Worm (Caenorhabditis elegans): ENCODE measurements around the gene rol-1.

The rol-1 gene

ce11 chrII:12202921-12203320 is 30.5 kb downstream of the rol-1 start, which contains the start of gene aqp-12:
Gene aqp-12 (plus strand): TSS chrII:12203221.
- no peak for TF ChIP-seq ceh-88 (GFP tag; IDR thresholded peaks at IDR 0.05)
- TF ChIP-seq efl-1 (optimal IDR thresholded peaks at IDR 0.05), result no peak
- TF ChIP-seq efl-1 (GFP tag; optimal IDR thresholded peaks at IDR 0.05 in 1 of 2), result peak in 1 of 2 experiments; percentile 19
- TF ChIP-seq fkh-8 (tag; optimal IDR thresholded peaks at IDR 0.05), result peak; percentile 52

- no peak for TF ChIP-seq xbp-1 (tag; optimal IDR thresholded peaks at IDR 0.05)
- no peak for TF ChIP-seq elt-2 (tag; optimal IDR thresholded peaks at IDR 0.05)
- TF ChIP-seq pqm-1 (tag; optimal IDR thresholded peaks at IDR 0.05), result no peak
- no peak for TF ChIP-seq grh-1 (GFP tag; IDR thresholded peaks at IDR 0.05)
- TF ChIP-seq elt-3 (tag; optimal IDR thresholded peaks at IDR 0.05), result no peak
- TF ChIP-seq unc-30 (tag; optimal IDR thresholded peaks at IDR 0.05), result no peak
- TF ChIP-seq C04F5.9 (tag; optimal IDR thresholded peaks at IDR 0.05), result no peak
- TF ChIP-seq unc-86 (tag; optimal IDR thresholded peaks at IDR 0.05), result no peak
- no peak for TF ChIP-seq fkh-4 (tag; optimal IDR thresholded peaks at IDR 0.05; ENCODE audit: borderline replicate concordance)
- no peak for TF ChIP-seq ztf-11 (tag; optimal IDR thresholded peaks at IDR 0.05)
- no peak for TF ChIP-seq lin-15B (tag; optimal IDR thresholded peaks at IDR 0.05)
- TF ChIP-seq fkh-10 (GFP tag; optimal IDR thresholded peaks at IDR 0.05), result no peak
- no peak for TF ChIP-seq lin-39 (tag; optimal IDR thresholded peaks at IDR 0.05)
- TF ChIP-seq lir-3 (tag; optimal IDR thresholded peaks at IDR 0.05; ENCODE audit: poor library complexity), result no peak
- TF ChIP-seq alr-1 (tag; optimal IDR thresholded peaks at IDR 0.05; ENCODE audit: borderline replicate concordance), result no peak
Measured at ce11 chrII:12204617-12205016, 32.2 kb downstream of the rol-1 start.

- TF ChIP-seq fkh-10 (GFP tag; optimal IDR thresholded peaks at IDR 0.05) (no peak), efl-1 (optimal IDR thresholded peaks at IDR 0.05) (no peak), efl-1 (GFP tag; optimal IDR thresholded peaks at IDR 0.05 in 1 of 2) (peak in 1 of 2 experiments; percentile 25), nhr-85 (tag) (peak; percentile 73), nhr-71 (tag; optimal IDR thresholded peaks at IDR 0.05) (peak; percentile 26), elt-2 (tag; optimal IDR thresholded peaks at IDR 0.05) (no peak), nhr-47 (tag; optimal IDR thresholded peaks at IDR 0.05) (peak; percentile 5)
Measured at ce11 chrII:12208741-12209140, 36.4 kb downstream of the rol-1 start.

ce11 chrII:12211652-12212245 is 39.4 kb downstream of the rol-1 start:
- no peak for TF ChIP-seq efl-3 (GFP tag; optimal IDR thresholded peaks at IDR 0.05)
- TF ChIP-seq F16B12.6 (tag; optimal IDR thresholded peaks at IDR 0.05), result no peak
- no peak for TF ChIP-seq rnt-1 (tag; optimal IDR thresholded peaks at IDR 0.05)
- TF ChIP-seq efl-1 (optimal IDR thresholded peaks at IDR 0.05), result no peak
- peak in 1 of 2 experiments; percentile 52 for TF ChIP-seq efl-1 (GFP tag; optimal IDR thresholded peaks at IDR 0.05 in 1 of 2)
- peak; percentile 12 for TF ChIP-seq ceh-63 (GFP tag; optimal IDR thresholded peaks at IDR 0.05)

- TF ChIP-seq ceh-88 (GFP tag; IDR thresholded peaks at IDR 0.05) (no peak), zip-4 (GFP tag; optimal IDR thresholded peaks at IDR 0.05) (no peak)
Measured at ce11 chrII:12214562-12214961, 42.2 kb downstream of the rol-1 start.

- no peak for TF ChIP-seq hpl-2 (GFP tag; optimal IDR thresholded peaks at IDR 0.05)
- TF ChIP-seq sox-4 (tag; optimal IDR thresholded peaks at IDR 0.05), result peak; percentile 5
- TF ChIP-seq unc-98 (GFP tag; IDR thresholded peaks at IDR 0.05), result no peak
- no peak for TF ChIP-seq nhr-237 (tag; optimal IDR thresholded peaks at IDR 0.05)
- TF ChIP-seq fkh-10 (GFP tag; optimal IDR thresholded peaks at IDR 0.05), result peak; percentile 42
- TF ChIP-seq snu-23 (GFP tag; optimal IDR thresholded peaks at IDR 0.05), result peak; percentile 92
- TF ChIP-seq ceh-8 (GFP tag; optimal IDR thresholded peaks at IDR 0.05), result peak; percentile 21
- peak; percentile 62 for TF ChIP-seq nhr-19 (GFP tag; conservative IDR thresholded peaks at IDR 0.05)
- TF ChIP-seq egl-13 (tag; optimal IDR thresholded peaks at IDR 0.05), result peak; percentile 67
- peak in 1 of 2 experiments; percentile 70 for TF ChIP-seq mdl-1 (tag; optimal IDR thresholded peaks at IDR 0.05)
- TF ChIP-seq lsy-2 (tag; optimal IDR thresholded peaks at IDR 0.05), result peak; percentile 63 to 83
- no peak for TF ChIP-seq grh-1 (GFP tag; IDR thresholded peaks at IDR 0.05)
- peak; percentile 86 for TF ChIP-seq nhr-71 (tag; optimal IDR thresholded peaks at IDR 0.05)
- TF ChIP-seq rnt-1 (tag; optimal IDR thresholded peaks at IDR 0.05), result peak; percentile 53
- TF ChIP-seq lin-39 (tag; optimal IDR thresholded peaks at IDR 0.05), result no peak
- peak; percentile 58 for TF ChIP-seq mep-1 (tag; optimal IDR thresholded peaks at IDR 0.05)
- TF ChIP-seq alr-1 (tag; optimal IDR thresholded peaks at IDR 0.05; ENCODE audit: borderline replicate concordance), result no peak
- TF ChIP-seq lir-3 (tag; optimal IDR thresholded peaks at IDR 0.05; ENCODE audit: poor library complexity), result no peak
- TF ChIP-seq mab-9 (GFP tag; IDR thresholded peaks at IDR 0.05), result no peak; the same call in 1 of the 2 replicates
- TF ChIP-seq unc-30 (tag; optimal IDR thresholded peaks at IDR 0.05), result no peak
- peak; percentile 50 to 91 (median 71) for TF ChIP-seq ceh-82 (tag; optimal IDR thresholded peaks at IDR 0.05)
Measured at ce11 chrII:12222524-12222923, 50.2 kb downstream of the rol-1 start.

All from whole organism, L1 larva.